Worm (Caenorhabditis elegans) whole organism, young adult: ENCODE measurements around the gene T01C4.8.
A peak's percentile ranks its signal among the peaks of the same experiment; 100 is the strongest.

Experiments
- B0261.1 ChIP-seq: sonication (generic microtip); optimal IDR thresholded peaks from 2 replicates; lab custom pipeline; 2016; ENCODE audit warnings: mild to moderate bottlenecking, missing genetic modification characterization, moderate library complexity, missing compliant biosample characterization
- B0336.3 ChIP-seq: fragments of 200-800 bp; sonication (Bioruptor generic); IDR thresholded peaks from 2 replicates; pipeline ENCODE4 v1.3.6; 2022; ENCODE audit warnings: missing genetic modification characterization, missing compliant biosample characterization
- F23B12.7 ChIP-seq: sonication (generic microtip); optimal IDR thresholded peaks from 2 replicates; lab custom pipeline; 2017; ENCODE audit warnings: missing genetic modification characterization, mild to moderate bottlenecking, missing compliant biosample characterization, antibody characterized with exemption, moderate library complexity; ENCODE audit not compliant: insufficient read depth
- F33H1.4 ChIP-seq: fragments of 200-800 bp; sonication (Bioruptor generic); IDR thresholded peaks from 2 replicates; pipeline ENCODE4 v1.3.6; 2022; ENCODE audit warnings: missing genetic modification reagents, missing genetic modification characterization, missing compliant biosample characterization
- F39B2.1 ChIP-seq: fragments of 200-800 bp; sonication (Bioruptor generic); IDR thresholded peaks from 2 replicates; pipeline ENCODE4 v1.3.6; 2022; ENCODE audit warnings: missing genetic modification reagents, missing genetic modification characterization, missing compliant biosample characterization
- F52B5.7 ChIP-seq: sonication (generic microtip); optimal IDR thresholded peaks from 2 replicates; lab custom pipeline; 2016; ENCODE audit warnings: mild to moderate bottlenecking, missing genetic modification characterization, missing compliant biosample characterization
- T07F8.4 ChIP-seq: sonication (generic microtip); optimal IDR thresholded peaks from 2 replicates; lab custom pipeline; 2016; ENCODE audit warnings: mild to moderate bottlenecking, missing genetic modification characterization, moderate library complexity, missing compliant biosample characterization
- Y53F4B.3 ChIP-seq: fragments of 200-800 bp; sonication (Bioruptor generic); IDR thresholded peaks from 2 replicates; pipeline ENCODE4 v1.3.6; 2022; ENCODE audit warnings: missing genetic modification reagents, missing genetic modification characterization, missing compliant biosample characterization
- Y53G8AR.9 ChIP-seq: fragments of 200-800 bp; sonication (Bioruptor generic); conservative IDR thresholded peaks from 2 replicates; pipeline ENCODE4 v1.3.6; 2022; ENCODE audit warnings: missing genetic modification reagents, missing genetic modification characterization, missing compliant biosample characterization
- Y79H2A.3 ChIP-seq: fragments of 200-800 bp; sonication (Bioruptor generic); conservative IDR thresholded peaks from 2 replicates; pipeline ENCODE4 v1.3.6; 2022; ENCODE audit warnings: missing genetic modification reagents, missing genetic modification characterization, missing compliant biosample characterization
- atf-7 ChIP-seq: sonication (generic microtip); optimal IDR thresholded peaks from 2 replicates; lab custom pipeline; 2017; ENCODE audit warnings: mild to moderate bottlenecking, missing genetic modification characterization, missing compliant biosample characterization
- attf-3 ChIP-seq: fragments of 200-800 bp; sonication (Bioruptor generic); conservative IDR thresholded peaks from 2 replicates; pipeline ENCODE4 v1.3.6; 2022; ENCODE audit warnings: missing genetic modification reagents, missing genetic modification characterization, missing compliant biosample characterization
- attf-5 ChIP-seq: fragments of 200-800 bp; sonication (Bioruptor generic); optimal IDR thresholded peaks from 2 replicates; lab custom pipeline; 2018; ENCODE audit warnings: mild to moderate bottlenecking, missing genetic modification characterization, missing compliant biosample characterization
- bed-2 ChIP-seq: fragments of 200-800 bp; sonication (Bioruptor generic); IDR thresholded peaks from 2 replicates; pipeline ENCODE4 v1.3.6; 2022; ENCODE audit warnings: missing genetic modification reagents, missing genetic modification characterization, missing compliant biosample characterization
- ccch-3 ChIP-seq: fragments of 200-800 bp; sonication (Bioruptor generic); optimal IDR thresholded peaks from 2 replicates; lab custom pipeline; 2018; ENCODE audit warnings: mild to moderate bottlenecking, missing genetic modification characterization, missing compliant biosample characterization
- cebp-2 ChIP-seq: fragments of 200-800 bp; sonication (Bioruptor generic); IDR thresholded peaks from 2 replicates; pipeline ENCODE4 v1.3.6; 2022; ENCODE audit warnings: missing genetic modification characterization, missing compliant biosample characterization
- ceh-27 ChIP-seq: fragments of 200-800 bp; sonication (Bioruptor generic); optimal IDR thresholded peaks from 2 replicates; lab custom pipeline; 2018; ENCODE audit warnings: mild to moderate bottlenecking, missing genetic modification characterization, moderate library complexity, missing compliant biosample characterization
- chd-7 ChIP-seq: sonication (generic microtip); optimal IDR thresholded peaks from 2 replicates; lab custom pipeline; 2016; ENCODE audit warnings: mild to moderate bottlenecking, missing genetic modification characterization, moderate library complexity, missing compliant biosample characterization
- die-1 ChIP-seq: sonication (generic microtip); optimal IDR thresholded peaks from 2 replicates; lab custom pipeline; 2016; ENCODE audit warnings: missing genotype, mild to moderate bottlenecking, missing genetic modification characterization, missing compliant biosample characterization
- efl-1 ChIP-seq: fragments of 150-350 bp; optimal IDR thresholded peaks from 2 replicates; lab custom pipeline; 2014; ENCODE audit warnings: missing biosample characterization, missing genetic modification reagents, missing genetic modification characterization
- egl-18 ChIP-seq: fragments of 200-800 bp; sonication (Bioruptor generic); IDR thresholded peaks from 2 replicates; pipeline ENCODE4 v1.3.6; 2022; ENCODE audit warnings: missing genetic modification reagents, missing genetic modification characterization, missing compliant biosample characterization
- ets-4 ChIP-seq: fragments of 200-800 bp; sonication (Bioruptor generic); optimal IDR thresholded peaks from 2 replicates; lab custom pipeline; 2018; ENCODE audit warnings: mild to moderate bottlenecking, missing genetic modification characterization, missing compliant biosample characterization
- fkh-3 ChIP-seq: sonication (generic microtip); optimal IDR thresholded peaks from 2 replicates; lab custom pipeline; 2016; ENCODE audit warnings: mild to moderate bottlenecking, missing genetic modification characterization, missing compliant biosample characterization
- hlh-12 ChIP-seq: sonication (generic microtip); optimal IDR thresholded peaks from 2 replicates; lab custom pipeline; 2016; ENCODE audit warnings: missing genetic modification characterization, missing compliant biosample characterization
- hmg-1.2 ChIP-seq: fragments of 200-800 bp; sonication (Bioruptor generic); IDR thresholded peaks from 2 replicates; pipeline ENCODE4 v1.3.6; 2022; ENCODE audit warnings: missing genetic modification reagents, missing genetic modification characterization, missing compliant biosample characterization
- hsf-1 ChIP-seq: fragments of 200-800 bp; sonication (Bioruptor generic); IDR thresholded peaks from 2 replicates; pipeline ENCODE4 v1.3.6; 2022; ENCODE audit warnings: missing genetic modification reagents, missing genetic modification characterization, missing compliant biosample characterization
- lag-1 ChIP-seq: fragments of 200-800 bp; sonication (Bioruptor generic); IDR thresholded peaks from 2 replicates; pipeline ENCODE4 v1.3.6; 2022; ENCODE audit warnings: missing genetic modification reagents, missing genetic modification characterization, missing compliant biosample characterization
- lin-40 ChIP-seq: sonication (generic microtip); optimal IDR thresholded peaks from 2 replicates; lab custom pipeline; 2016; ENCODE audit warnings: missing genetic modification characterization, mild to moderate bottlenecking, missing compliant biosample characterization, missing genotype, missing genetic modification reagents
- lir-1 ChIP-seq: fragments of 200-800 bp; sonication (Bioruptor generic); conservative IDR thresholded peaks from 2 replicates; pipeline ENCODE4 v1.3.6; 2022; ENCODE audit warnings: missing genetic modification reagents, missing genetic modification characterization, missing compliant biosample characterization
- madf-10 ChIP-seq: sonication (generic microtip); optimal IDR thresholded peaks from 2 replicates; lab custom pipeline; 2016; ENCODE audit warnings: mild to moderate bottlenecking, missing genetic modification characterization, missing compliant biosample characterization
- madf-6 ChIP-seq: fragments of 200-800 bp; sonication (Bioruptor generic); IDR thresholded peaks from 2 replicates; pipeline ENCODE4 v1.3.6; 2022; ENCODE audit warnings: missing genetic modification reagents, missing genetic modification characterization, missing compliant biosample characterization
- madf-8 ChIP-seq: fragments of 200-800 bp; sonication (Bioruptor generic); conservative IDR thresholded peaks from 2 replicates; pipeline ENCODE4 v1.3.6; 2022; ENCODE audit warnings: missing genetic modification reagents, missing genetic modification characterization, missing compliant biosample characterization
- pbrm-1 ChIP-seq: fragments of 200-800 bp; sonication (Bioruptor generic); IDR thresholded peaks from 2 replicates; pipeline ENCODE4 v1.3.6; 2022; ENCODE audit warnings: missing genetic modification reagents, missing genetic modification characterization, missing compliant biosample characterization
- rpc-1 ChIP-seq, 2 experiments: fragments of 150-350 bp in 1 of 2; sonication (generic microtip) in 1 of 2; optimal IDR thresholded peaks; 2 replicates each; lab custom pipeline; 2014 to 2018; ENCODE audit warnings: missing biosample characterization in 1 of 2, missing genetic modification characterization in 1 of 2, missing genetic modification reagents in 1 of 2, missing genotype in 1 of 2
- sdz-38 ChIP-seq: sonication (generic microtip); optimal IDR thresholded peaks from 2 replicates; lab custom pipeline; 2016; ENCODE audit warnings: missing genotype, missing genetic modification characterization, missing compliant biosample characterization
- snpc-3.4 ChIP-seq: sonication (generic microtip); optimal IDR thresholded peaks from 2 replicates; lab custom pipeline; 2017; ENCODE audit warnings: missing genetic modification characterization, mild to moderate bottlenecking, missing compliant biosample characterization, antibody characterized with exemption, moderate library complexity, missing genotype, missing genetic modification reagents
- somi-1 ChIP-seq: fragments of 200-800 bp; sonication (Bioruptor generic); optimal IDR thresholded peaks from 2 replicates; lab custom pipeline; 2018; ENCODE audit warnings: mild to moderate bottlenecking, missing genetic modification characterization, missing compliant biosample characterization
- sptf-2 ChIP-seq: fragments of 200-800 bp; sonication (Bioruptor generic); optimal IDR thresholded peaks from 2 replicates; lab custom pipeline; 2018; ENCODE audit warnings: mild to moderate bottlenecking, missing genetic modification characterization, missing compliant biosample characterization
- tbx-9 ChIP-seq: sonication (generic microtip); optimal IDR thresholded peaks from 2 replicates; lab custom pipeline; 2016; ENCODE audit warnings: borderline replicate concordance, missing genetic modification characterization, inconsistent platforms, missing compliant biosample characterization
- tlf-1 ChIP-seq: fragments of 200-800 bp; sonication (Bioruptor generic); optimal IDR thresholded peaks from 2 replicates; lab custom pipeline; 2018; ENCODE audit warnings: mild to moderate bottlenecking, missing genetic modification characterization, missing compliant biosample characterization
- xnd-1 ChIP-seq: sonication (generic microtip); optimal IDR thresholded peaks from 2 replicates; lab custom pipeline; 2016; ENCODE audit warnings: missing genotype, missing genetic modification reagents, missing genetic modification characterization, missing compliant biosample characterization
- ztf-18 ChIP-seq: sonication (generic microtip); optimal IDR thresholded peaks from 2 replicates; lab custom pipeline; 2016; ENCODE audit warnings: missing genotype, mild to moderate bottlenecking, missing genetic modification characterization, missing compliant biosample characterization
- ztf-22 ChIP-seq: fragments of 200-800 bp; sonication (Bioruptor generic); optimal IDR thresholded peaks from 2 replicates; lab custom pipeline; 2018; ENCODE audit warnings: mild to moderate bottlenecking, missing genetic modification characterization, moderate library complexity, missing compliant biosample characterization
- ztf-25 ChIP-seq: fragments of 200-800 bp; sonication (Bioruptor generic); IDR thresholded peaks from 2 replicates; pipeline ENCODE4 v1.3.6; 2022; ENCODE audit warnings: missing genetic modification reagents, missing genetic modification characterization, missing compliant biosample characterization
- ztf-6 ChIP-seq: fragments of 200-800 bp; sonication (Bioruptor generic); IDR thresholded peaks from 2 replicates; pipeline ENCODE4 v1.3.6; 2022; ENCODE audit warnings: missing genetic modification reagents, missing genetic modification characterization, missing compliant biosample characterization

Gene T01C4.8

DNA sequence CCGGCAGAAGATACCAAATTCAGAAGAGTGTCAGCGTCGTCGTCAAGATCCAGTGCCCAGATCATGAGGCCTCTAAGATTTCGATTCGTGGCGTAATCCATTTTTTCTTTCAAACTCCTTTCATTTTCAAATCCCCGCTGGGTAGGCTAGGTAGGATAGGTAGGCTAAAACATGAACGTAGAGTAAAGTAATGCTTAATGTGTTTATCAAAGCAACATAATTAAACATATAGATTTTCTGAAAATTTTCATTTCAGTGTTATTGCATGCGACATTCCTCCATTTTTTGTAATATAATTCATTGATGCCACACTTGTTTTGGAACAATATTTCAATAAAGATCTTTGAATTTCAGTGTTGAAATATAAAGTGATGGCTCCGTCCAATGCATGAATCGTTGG, at the start of gene T01C4.8:
T01C4.8 (minus strand) TSS at position 101 of the 400 bp plus-strand sequence.
- TF ChIP-seq ztf-22 (GFP tag; lab: Kevin White, UChicago) (no peak), F39B2.1 (GFP tag; lab: Robert Waterston, UW) (no peak), lin-40 (tag; lab: Kevin White, UChicago) (no peak), lir-1 (GFP tag; lab: Robert Waterston, UW) (no peak), B0261.1 (tag; lab: Kevin White, UChicago) (no peak), F52B5.7 (tag; lab: Kevin White, UChicago) (no peak), Y79H2A.3 (GFP tag; lab: Robert Waterston, UW) (no peak), sdz-38 (tag; lab: Kevin White, UChicago) (no peak), F23B12.7 (tag; lab: Kevin White, UChicago) (no peak), F33H1.4 (GFP tag; lab: Robert Waterston, UW) (no peak), cebp-2 (no peak), ccch-3 (no peak), ztf-6 (GFP tag; lab: Robert Waterston, UW) (no peak), Y53F4B.3 (GFP tag; lab: Robert Waterston, UW) (no peak), tbx-9 (tag; lab: Kevin White, UChicago) (no peak), madf-8 (GFP tag; lab: Robert Waterston, UW) (no peak), Y53G8AR.9 (GFP tag; lab: Robert Waterston, UW) (no peak)
- TF ChIP-seq, all 124 proteins: peak for 0

DNA sequence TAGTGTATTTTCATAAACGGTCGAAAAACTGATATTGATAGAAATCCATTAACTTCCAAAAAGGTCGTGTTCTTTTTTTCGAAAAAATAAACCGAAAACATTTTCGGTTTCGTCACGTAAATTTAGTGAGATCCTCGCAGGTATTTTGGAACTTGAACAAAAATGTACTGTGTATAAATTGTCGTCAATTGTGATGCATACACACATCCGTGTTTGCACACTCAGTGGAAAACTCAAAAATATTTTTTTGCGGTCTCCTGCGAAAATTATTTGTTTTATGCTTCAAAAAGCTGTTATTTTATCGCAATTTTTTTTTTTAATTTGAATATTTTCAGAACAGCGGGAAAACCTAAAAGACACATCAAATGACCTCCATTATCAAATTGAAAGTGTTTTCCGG, 49.5 kb upstream of the T01C4.8 start, which contains the start of gene cpsf-2:
cpsf-2 (plus strand) TSS at position 330 of the 400 bp plus-strand sequence.
- TF ChIP-seq madf-10 (no peak), efl-1 (GFP tag; lab: Kevin White, UChicago) (peak; percentile 3), bed-2 (GFP tag; lab: Robert Waterston, UW) (no peak), egl-18 (GFP tag; lab: Robert Waterston, UW) (no peak), sptf-2 (GFP tag; lab: Kevin White, UChicago) (no peak), madf-8 (GFP tag; lab: Robert Waterston, UW) (no peak)

ce11 chrV:7175201-7175600, 45.8 kb upstream of the T01C4.8 start, which contains the start of gene lgc-39:
Gene lgc-39, plus strand, starts transcription at chrV:7175501.
- TF ChIP-seq snpc-3.4 (tag; lab: Kevin White, UChicago) (no peak), ztf-18 (tag; lab: Kevin White, UChicago) (no peak), F39B2.1 (GFP tag; lab: Robert Waterston, UW) (no peak), attf-5 (GFP tag; lab: Kevin White, UChicago) (no peak), chd-7 (no peak), somi-1 (no peak), hsf-1 (no peak), sptf-2 (GFP tag; lab: Kevin White, UChicago) (no peak), lir-1 (GFP tag; lab: Robert Waterston, UW) (no peak), atf-7 (tag; lab: Kevin White, UChicago) (no peak), pbrm-1 (GFP tag; lab: Robert Waterston, UW) (no peak), hmg-1.2 (GFP tag; lab: Robert Waterston, UW) (no peak), ztf-25 (GFP tag; lab: Robert Waterston, UW) (no peak), ets-4 (no peak), die-1 (tag; lab: Kevin White, UChicago) (no peak)

- TF ChIP-seq hlh-12 (tag; lab: Kevin White, UChicago) = no peak
- no peak for TF ChIP-seq B0336.3 (GFP tag; lab: Robert Waterston, UW)
- TF ChIP-seq tlf-1 (GFP tag; lab: Kevin White, UChicago) = no peak
- TF ChIP-seq attf-3 (GFP tag; lab: Robert Waterston, UW) = no peak
- TF ChIP-seq xnd-1 = no peak
- TF ChIP-seq rpc-1 (optimal IDR thresholded peaks at IDR 0.05; lab: Kevin White, UChicago) = no peak
- TF ChIP-seq rpc-1 (tag; optimal IDR thresholded peaks at IDR 0.05; lab: Kevin White, UChicago) = no peak
- no peak for TF ChIP-seq madf-6 (GFP tag; lab: Robert Waterston, UW)
- TF ChIP-seq ccch-3 = no peak
- TF ChIP-seq B0261.1 (tag; lab: Kevin White, UChicago) = no peak
- TF ChIP-seq ceh-27 (GFP tag; lab: Kevin White, UChicago) = no peak
- no peak for TF ChIP-seq T07F8.4 (tag; lab: Kevin White, UChicago)
- no peak for TF ChIP-seq lag-1 (GFP tag; lab: Robert Waterston, UW)
- TF ChIP-seq fkh-3 = no peak
Observed at ce11 chrV:7166709-7167108, 37.3 kb upstream of the T01C4.8 start, which contains the start of gene ugt-36. Gene ugt-36, plus strand, starts transcription at chrV:7167009.
